Worm (Caenorhabditis elegans) whole organism, L4 larva: ENCODE results near the gene C14C10.10.

Source experiments
- F26F4.8 ChIP-seq: fragments of 200-800 bp; sonication (Bioruptor generic); conservative IDR thresholded peaks from 2 replicates; pipeline ENCODE4 v1.3.6; 2022; ENCODE audit warnings: missing genetic modification characterization, missing compliant biosample characterization
- F44E2.7 ChIP-seq: fragments of 200-800 bp; sonication (Bioruptor generic); IDR thresholded peaks from 2 replicates; pipeline ENCODE4 v2.1.2; 2022; ENCODE audit warnings: missing genetic modification characterization, missing compliant biosample characterization
- T20F7.1 ChIP-seq: fragments of 200-800 bp; sonication (Bioruptor generic); optimal IDR thresholded peaks from 2 replicates; lab custom pipeline; 2018; ENCODE audit warnings: mild to moderate bottlenecking, missing genetic modification characterization, missing compliant biosample characterization
- Y48G9A.11 ChIP-seq: fragments of 200-800 bp; sonication (Bioruptor generic); IDR thresholded peaks from 2 replicates; pipeline ENCODE4 v1.3.6; 2022; ENCODE audit warnings: missing genetic modification reagents, missing genetic modification characterization, missing compliant biosample characterization
- aha-1 ChIP-seq: fragments of 150-350 bp; peaks from one replicate; lab custom pipeline; 2014; ENCODE audit warnings: missing biosample characterization, missing genetic modification characterization
- arid-1 ChIP-seq: fragments of 200-800 bp; sonication (Bioruptor generic); conservative IDR thresholded peaks from 2 replicates; pipeline ENCODE4 v1.3.6; 2022; ENCODE audit warnings: missing genetic modification reagents, missing genetic modification characterization, missing compliant biosample characterization
- ceh-28 ChIP-seq: fragments of 150-350 bp; optimal IDR thresholded peaks from 2 replicates; lab custom pipeline; 2014; ENCODE audit warnings: missing biosample characterization, missing genetic modification reagents, missing genetic modification characterization
- ceh-32 ChIP-seq: sonication (generic microtip); optimal IDR thresholded peaks from 2 replicates; lab custom pipeline; 2016; ENCODE audit warnings: mild to moderate bottlenecking, missing genetic modification characterization, missing compliant biosample characterization; ENCODE audit not compliant: poor library complexity
- ceh-44 ChIP-seq: fragments of 200-800 bp; sonication (Bioruptor generic); IDR thresholded peaks from 2 replicates; pipeline ENCODE4 v1.3.6; 2022; ENCODE audit warnings: missing genetic modification reagents, missing genetic modification characterization, missing compliant biosample characterization
- ces-1 ChIP-seq: fragments of 150-350 bp; sonication (generic microtip); optimal IDR thresholded peaks from 4 replicates; lab custom pipeline; 2014; ENCODE audit warnings: missing biosample characterization, missing genetic modification reagents, missing genetic modification characterization
- cey-2 ChIP-seq: sonication (generic microtip); optimal IDR thresholded peaks from 3 replicates; lab custom pipeline; 2017; ENCODE audit warnings: missing genetic modification characterization, mild to moderate bottlenecking, missing compliant biosample characterization, antibody characterized with exemption, borderline replicate concordance; ENCODE audit not compliant: insufficient read depth
- ctbp-1 ChIP-seq: fragments of 200-800 bp; sonication (Bioruptor generic); IDR thresholded peaks from 2 replicates; pipeline ENCODE4 v1.3.6; 2022; ENCODE audit warnings: missing genetic modification reagents, missing genetic modification characterization, missing compliant biosample characterization
- daf-16 ChIP-seq, 3 experiments: sonication (generic microtip); optimal IDR thresholded peaks; 2 replicates each; lab custom pipeline; 2016 to 2017; ENCODE audit warnings: missing genetic modification characterization in 3 of 3, missing genetic modification reagents in 3 of 3, mild to moderate bottlenecking in 2 of 3, missing compliant biosample characterization in 2 of 3, missing biosample characterization in 1 of 3, moderate library complexity in 1 of 3
- dmd-6 ChIP-seq: fragments of 200-800 bp; sonication (Bioruptor generic); IDR thresholded peaks from 2 replicates; pipeline ENCODE4 v1.3.6; 2022; ENCODE audit warnings: missing genetic modification reagents, missing genetic modification characterization, missing compliant biosample characterization
- dmd-8 ChIP-seq: fragments of 200-800 bp; sonication (Bioruptor generic); IDR thresholded peaks from 2 replicates; pipeline ENCODE4 v1.3.6; 2022; ENCODE audit warnings: missing genetic modification characterization, missing compliant biosample characterization
- duxl-1 ChIP-seq: sonication (generic microtip); optimal IDR thresholded peaks from 2 replicates; lab custom pipeline; 2016; ENCODE audit warnings: mild to moderate bottlenecking, missing genetic modification characterization, moderate library complexity, missing compliant biosample characterization; ENCODE audit not compliant: poor library complexity
- dve-1 ChIP-seq: sonication (generic microtip); optimal IDR thresholded peaks from 2 replicates; lab custom pipeline; 2017; ENCODE audit warnings: antibody characterized with exemption, mild to moderate bottlenecking, missing genetic modification characterization, missing compliant biosample characterization; ENCODE audit not compliant: insufficient read depth
- egl-27 ChIP-seq: sonication (generic microtip); optimal IDR thresholded peaks from 3 replicates; lab custom pipeline; 2017; ENCODE audit warnings: missing biosample characterization, missing genetic modification reagents, missing genetic modification characterization
- egl-43 ChIP-seq: fragments of 200-800 bp; sonication (Bioruptor generic); IDR thresholded peaks from 2 replicates; pipeline ENCODE4 v1.3.6; 2022; ENCODE audit warnings: missing genetic modification reagents, missing genetic modification characterization, missing compliant biosample characterization
- fos-1 ChIP-seq: fragments of 150-350 bp; optimal IDR thresholded peaks from 2 replicates; lab custom pipeline; 2014; ENCODE audit warnings: missing biosample characterization, missing genetic modification characterization
- hif-1 ChIP-seq, 2 experiments: sonication (generic microtip); optimal IDR thresholded peaks; 2 replicates each; lab custom pipeline; 2016 to 2017; ENCODE audit warnings: missing compliant biosample characterization in 2 of 2, missing genetic modification characterization in 2 of 2, missing genetic modification reagents in 2 of 2, missing genotype in 2 of 2, mild to moderate bottlenecking in 1 of 2
- hmg-1.1 ChIP-seq: fragments of 200-800 bp; sonication (Bioruptor generic); IDR thresholded peaks from 2 replicates; pipeline ENCODE4 v1.3.6; 2022; ENCODE audit warnings: missing genetic modification reagents, missing genetic modification characterization, missing compliant biosample characterization
- lim-7 ChIP-seq: fragments of 200-800 bp; sonication (Bioruptor generic); IDR thresholded peaks from 2 replicates; pipeline ENCODE4 v1.3.6; 2022; ENCODE audit warnings: missing genetic modification characterization, missing compliant biosample characterization
- lin-13 ChIP-seq: fragments of 150-350 bp; optimal IDR thresholded peaks from 2 replicates; lab custom pipeline; 2014; ENCODE audit warnings: missing biosample characterization, missing genetic modification reagents, missing genetic modification characterization
- lin-15B ChIP-seq: fragments of 150-350 bp; sonication (generic microtip); optimal IDR thresholded peaks from 3 replicates; lab custom pipeline; 2014; ENCODE audit warnings: missing biosample characterization, missing genetic modification characterization
- lin-29 ChIP-seq: fragments of 200-800 bp; sonication (Bioruptor generic); IDR thresholded peaks from 2 replicates; pipeline ENCODE4 v1.3.6; 2022; ENCODE audit warnings: missing genetic modification reagents, missing genetic modification characterization, missing compliant biosample characterization
- lsy-2 ChIP-seq, 2 experiments: fragments of 150-350 bp in 1 of 2; sonication (generic microtip) in 1 of 2; optimal IDR thresholded peaks; 2 replicates each; lab custom pipeline; 2014 to 2017; ENCODE audit warnings: missing biosample characterization in 2 of 2, missing genetic modification characterization in 2 of 2
- madf-5 ChIP-seq, 2 experiments: fragments of 200-800 bp; sonication (Bioruptor generic); IDR thresholded peaks; 2 replicates each; pipeline ENCODE4 v1.3.6; 2022; ENCODE audit warnings: missing compliant biosample characterization in 2 of 2, missing genetic modification characterization in 2 of 2
- mes-2 ChIP-seq: sonication (generic microtip); optimal IDR thresholded peaks from 2 replicates; lab custom pipeline; 2016; ENCODE audit warnings: missing genotype, mild to moderate bottlenecking, missing genetic modification characterization, missing compliant biosample characterization; ENCODE audit not compliant: poor library complexity, severe bottlenecking
- mxl-3 ChIP-seq: fragments of 200-800 bp; sonication (Bioruptor generic); optimal IDR thresholded peaks from 2 replicates; lab custom pipeline; 2018; ENCODE audit warnings: mild to moderate bottlenecking, missing genetic modification characterization, missing compliant biosample characterization
- nhr-102 ChIP-seq: sonication (generic microtip); optimal IDR thresholded peaks from 2 replicates; lab custom pipeline; 2016; ENCODE audit warnings: mild to moderate bottlenecking, missing genetic modification characterization, moderate library complexity, missing compliant biosample characterization
- nhr-25 ChIP-seq: sonication (generic microtip); optimal IDR thresholded peaks from 2 replicates; lab custom pipeline; 2017; ENCODE audit warnings: missing genetic modification characterization, mild to moderate bottlenecking, missing compliant biosample characterization, antibody characterized with exemption, moderate library complexity, borderline replicate concordance; ENCODE audit not compliant: insufficient read depth
- nhr-41 ChIP-seq: fragments of 200-800 bp; sonication (Bioruptor generic); IDR thresholded peaks from 2 replicates; pipeline ENCODE4 v1.3.6; 2022; ENCODE audit warnings: missing genetic modification reagents, missing genetic modification characterization, missing compliant biosample characterization
- nhr-76 ChIP-seq: fragments of 150-350 bp; optimal IDR thresholded peaks from 2 replicates; lab custom pipeline; 2014; ENCODE audit warnings: missing biosample characterization, missing genetic modification characterization
- nhr-77 ChIP-seq: fragments of 150-350 bp; optimal IDR thresholded peaks from 2 replicates; lab custom pipeline; 2014; ENCODE audit warnings: missing biosample characterization, missing genetic modification characterization
- pha-4 ChIP-seq, 2 experiments: fragments of 150-350 bp in 1 of 2; fragments of 200-800 bp in 1 of 2; sonication (Bioruptor generic) in 1 of 2; IDR thresholded peaks in 1 of 2; optimal IDR thresholded peaks in 1 of 2; 2 replicates each; pipeline versions ENCODE4 v1.3.6 to Lab custom; 2014 to 2022; ENCODE audit warnings: missing genetic modification characterization in 2 of 2, missing genetic modification reagents in 2 of 2, missing biosample characterization in 1 of 2, missing compliant biosample characterization in 1 of 2
- php-3 ChIP-seq: fragments of 200-800 bp; sonication (Bioruptor generic); IDR thresholded peaks from 2 replicates; pipeline ENCODE4 v1.3.6; 2022; ENCODE audit warnings: missing genetic modification reagents, missing genetic modification characterization, missing compliant biosample characterization
- rbr-2 ChIP-seq: sonication (generic microtip); optimal IDR thresholded peaks from 2 replicates; lab custom pipeline; 2016; ENCODE audit warnings: missing genotype, missing genetic modification characterization, missing compliant biosample characterization
- saeg-2 ChIP-seq: fragments of 200-800 bp; sonication (Bioruptor generic); IDR thresholded peaks from 2 replicates; pipeline ENCODE4 v1.3.6; 2022; ENCODE audit warnings: missing genetic modification reagents, missing genetic modification characterization, missing compliant biosample characterization
- snpc-1.2 ChIP-seq: fragments of 200-800 bp; sonication (Bioruptor generic); IDR thresholded peaks from 2 replicates; pipeline ENCODE4 v1.3.6; 2022; ENCODE audit warnings: missing genetic modification reagents, missing genetic modification characterization, missing compliant biosample characterization
- snpc-4 ChIP-seq: fragments of 150-350 bp; optimal IDR thresholded peaks from 2 replicates; lab custom pipeline; 2014; ENCODE audit warnings: missing biosample characterization, missing genetic modification characterization
- spr-1 ChIP-seq: sonication (generic microtip); optimal IDR thresholded peaks from 2 replicates; lab custom pipeline; 2016; ENCODE audit warnings: mild to moderate bottlenecking, missing genetic modification characterization, missing compliant biosample characterization
- tra-1 ChIP-seq: fragments of 200-800 bp; sonication (Bioruptor generic); IDR thresholded peaks from 2 replicates; pipeline ENCODE4 v1.3.6; 2022; ENCODE audit warnings: missing genetic modification reagents, missing genetic modification characterization, missing compliant biosample characterization
- unc-62 ChIP-seq, 3 experiments: fragments of 150-350 bp in 1 of 3; sonication (generic microtip); optimal IDR thresholded peaks in 2 of 3; peaks in 1 of 3; 1 replicate in 1 of 3; 2 replicates in 2 of 3; lab custom pipeline; 2014 to 2017; ENCODE audit warnings: missing biosample characterization in 3 of 3, missing genetic modification characterization in 3 of 3, missing genetic modification reagents in 3 of 3, missing genotype in 1 of 3
- zip-11 ChIP-seq: fragments of 200-800 bp; sonication (Bioruptor generic); IDR thresholded peaks from 2 replicates; pipeline ENCODE4 v1.3.6; 2022; ENCODE audit warnings: missing genetic modification characterization, missing compliant biosample characterization
- zip-2 ChIP-seq: fragments of 150-350 bp; optimal IDR thresholded peaks from 2 replicates; lab custom pipeline; 2014; ENCODE audit warnings: missing biosample characterization, missing genetic modification characterization
- ztf-11 ChIP-seq: fragments of 150-350 bp; optimal IDR thresholded peaks from 2 replicates; lab custom pipeline; 2014; ENCODE audit warnings: missing biosample characterization, missing genetic modification characterization
- ztf-7 ChIP-seq: fragments of 150-350 bp; optimal IDR thresholded peaks from 2 replicates; lab custom pipeline; 2014; ENCODE audit warnings: missing biosample characterization, missing genetic modification characterization

The C14C10.10 gene

ce11 chrV:12596795-12597194 lies 2.1 kb downstream of the C14C10.10 start:
- TF ChIP-seq daf-16 (GFP tag; optimal IDR thresholded peaks at IDR 0.05; lab: Kevin White, UChicago) (peak in 1 of 2 experiments; percentile 69), daf-16 (tag; optimal IDR thresholded peaks at IDR 0.05; lab: Kevin White, UChicago) (peak; percentile 76), aha-1 (tag; lab: Kevin White, UChicago) (no peak), nhr-102 (tag; lab: Kevin White, UChicago) (peak; percentile 49), arid-1 (GFP tag; lab: Robert Waterston, UW) (no peak), T20F7.1 (GFP tag; lab: Kevin White, UChicago) (peak; percentile 9), rbr-2 (tag; lab: Kevin White, UChicago) (peak; percentile 53), madf-5 (GFP tag; IDR thresholded peaks at IDR 0.05; lab: Robert Waterston, UW) (peak; percentile 36 to 45; a peak in 1 of 4 replicates), saeg-2 (peak; percentile 5; the same call in 1 of the 2 replicates), ceh-32 (tag; lab: Kevin White, UChicago) (no peak), spr-1 (tag; lab: Kevin White, UChicago) (peak; percentile 61), php-3 (GFP tag; lab: Robert Waterston, UW) (no peak), cey-2 (tag; lab: Kevin White, UChicago) (no peak), hmg-1.1 (GFP tag; lab: Robert Waterston, UW) (peak; percentile 56), lin-13 (GFP tag; lab: Kevin White, UChicago) (peak; percentile 9), nhr-41 (GFP tag; lab: Robert Waterston, UW) (0 out of 2 replicates have a peak, but pooled peaks have one; percentile 40), lsy-2 (tag; optimal IDR thresholded peaks at IDR 0.05; lab: Kevin White, UChicago) (peak in 1 of 2 experiments; percentile 42), lim-7 (GFP tag; lab: Robert Waterston, UW) (peak; percentile 84), pha-4 (GFP tag; IDR thresholded peaks at IDR 0.05; lab: Robert Waterston, UW) (peak; percentile 76), pha-4 (tag; optimal IDR thresholded peaks at IDR 0.05; lab: Kevin White, UChicago) (no peak), ztf-7 (tag; lab: Kevin White, UChicago) (no peak), lin-29 (no peak), dmd-8 (GFP tag; lab: Robert Waterston, UW) (peak; percentile 60; the same call in 1 of the 2 replicates), snpc-1.2 (GFP tag; lab: Robert Waterston, UW) (peak; percentile 68), zip-2 (tag; lab: Kevin White, UChicago) (peak; percentile 54), nhr-25 (tag; lab: Kevin White, UChicago) (peak; percentile 38), ces-1 (GFP tag; lab: Kevin White, UChicago) (no peak), hif-1 (tag; optimal IDR thresholded peaks at IDR 0.05; lab: Kevin White, UChicago) (no peak), lin-15B (tag; lab: Kevin White, UChicago) (no peak), ztf-11 (tag; lab: Kevin White, UChicago) (no peak), duxl-1 (peak; percentile 26), ctbp-1 (GFP tag; lab: Robert Waterston, UW) (0 out of 2 replicates have a peak, but pooled peaks have one; percentile 46), ceh-28 (tag; lab: Kevin White, UChicago) (no peak), Y48G9A.11 (peak; percentile 80), F26F4.8 (GFP tag; lab: Robert Waterston, UW) (no peak), egl-43 (GFP tag; lab: Robert Waterston, UW) (peak; percentile 86), nhr-77 (no peak), egl-27 (tag; lab: Kevin White, UChicago) (no peak), mxl-3 (GFP tag; lab: Kevin White, UChicago) (peak; percentile 50), mes-2 (tag; lab: Kevin White, UChicago) (peak; percentile 77), nhr-76 (no peak), F44E2.7 (GFP tag; lab: Robert Waterston, UW) (no peak), dve-1 (no peak), ceh-44 (GFP tag; lab: Robert Waterston, UW) (no peak), unc-62 (GFP tag; optimal IDR thresholded peaks at IDR 0.05 in 1 of 2; lab: Kevin White, UChicago) (peak in 1 of 2 experiments; percentile 94), unc-62 (tag; optimal IDR thresholded peaks at IDR 0.05; lab: Kevin White, UChicago) (no peak), fos-1 (no peak), zip-11 (GFP tag; lab: Robert Waterston, UW) (no peak), tra-1 (GFP tag; lab: Robert Waterston, UW) (0 out of 2 replicates have a peak, but pooled peaks have one; percentile 9), snpc-4 (tag; lab: Kevin White, UChicago) (no peak), dmd-6 (GFP tag; lab: Robert Waterston, UW) (peak; percentile 41; the same call in 1 of the 2 replicates)
